Fruit fly (Drosophila melanogaster) whole organism, prepupa: ENCODE measurements around the gene Oatp33Ea.

ENCODE experiments used
- CG15336 ChIP-seq: fragments of 200-800 bp; sonication (Bioruptor generic); IDR thresholded peaks from 2 replicates; pipeline ENCODE4 v1.3.6; 2022; ENCODE audit warnings: missing biosample characterization, missing genetic modification characterization
- CG32006 ChIP-seq: fragments of 200-800 bp; sonication (Bioruptor generic); optimal IDR thresholded peaks from 3 replicates; lab custom pipeline; 2017; ENCODE audit warnings: missing biosample characterization, mild to moderate bottlenecking, missing genetic modification characterization
- CG9139 ChIP-seq: fragments of 200-800 bp; sonication (Bioruptor generic); optimal IDR thresholded peaks from 3 replicates; lab custom pipeline; 2017; ENCODE audit warnings: missing biosample characterization, mild to moderate bottlenecking, missing genetic modification characterization
- Eip78C ChIP-seq: fragments of 200-800 bp; sonication (Bioruptor generic); peaks from one replicate; lab custom pipeline; 2016; ENCODE audit warnings: missing biosample characterization, missing genetic modification characterization

Oatp33Ea gene

DNA sequence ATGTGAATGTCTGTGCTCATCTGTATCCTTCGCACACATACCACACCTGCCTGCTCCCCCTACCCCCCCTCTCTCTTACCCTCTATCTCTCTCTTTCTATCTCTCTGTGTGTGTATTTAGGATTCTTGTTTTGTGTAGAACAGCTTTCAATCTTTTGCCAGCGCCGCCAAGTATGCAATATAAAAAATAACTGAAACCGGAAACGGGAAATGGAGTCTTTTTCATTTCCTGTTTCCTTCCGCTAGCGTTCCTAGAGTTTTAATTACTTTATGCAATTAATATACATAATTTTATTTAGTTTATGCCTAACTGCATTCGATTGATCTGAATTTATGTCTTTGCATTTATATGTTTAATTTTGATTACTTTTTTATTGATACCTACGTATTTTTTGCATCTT lies 53.3 kb downstream of the Oatp33Ea start:
- TF ChIP-seq CG9139 (GFP tag; lab: Kevin White, UChicago) (peak; percentile 1), CG15336 (GFP tag; lab: Robert Waterston, UW) (no peak), CG32006 (GFP tag; lab: Kevin White, UChicago) (no peak), Eip78C (GFP tag; lab: Kevin White, UChicago) (peak; percentile 72)
